Fruit fly (Drosophila melanogaster): ENCODE measurements around the gene dop.

Gene dop

dm6 chr3L:15580487-15580886 is 14.7 kb downstream of the dop start, which contains the start of the genes mrn and CG12301:
TSS of gene mrn (minus strand) at chr3L:15580537.
TSS of gene CG12301 (plus strand) at chr3L:15580800.
- TF ChIP-seq CG15710 (tag; optimal IDR thresholded peaks at IDR 0.05) (peak; percentile 70), gl (tag; optimal IDR thresholded peaks at IDR 0.05) (peak; percentile 2), D1 (tag; optimal IDR thresholded peaks at IDR 0.05) (no peak), Ets98B (GFP tag; IDR thresholded peaks at IDR 0.05) (peak; percentile 97), CG32121 (GFP tag; IDR thresholded peaks at IDR 0.05) (peak; percentile 79; the same call in 1 of the 2 replicates), CG8301 (tag; optimal IDR thresholded peaks at IDR 0.05) (no peak), CG17806 (tag; optimal IDR thresholded peaks at IDR 0.05) (peak; percentile 49), rn (GFP tag; IDR thresholded peaks at IDR 0.05) (peak; percentile 93), CG13204 (GFP tag; optimal IDR thresholded peaks at IDR 0.05) (no peak), Pif1B (GFP tag; optimal IDR thresholded peaks at IDR 0.05) (no peak), CG34367 (tag; optimal IDR thresholded peaks at IDR 0.05) (peak; percentile 45), CG9948 (tag; optimal IDR thresholded peaks at IDR 0.05) (peak; percentile 45), Snoo (tag; optimal IDR thresholded peaks at IDR 0.05) (peak; percentile 67), CG12605 (GFP tag; IDR thresholded peaks at IDR 0.05) (peak; percentile 91), CG8159 (tag; optimal IDR thresholded peaks at IDR 0.05) (no peak), fd96Ca (GFP tag; IDR thresholded peaks at IDR 0.05) (peak; percentile 89), Pif1A (GFP tag; optimal IDR thresholded peaks at IDR 0.05) (no peak), CG4496 (GFP tag; IDR thresholded peaks at IDR 0.05) (peak; percentile 98), CG14655 (GFP tag; optimal IDR thresholded peaks at IDR 0.05) (no peak), CG10348 (GFP tag; IDR thresholded peaks at IDR 0.05) (no peak), EcR (GFP tag; optimal IDR thresholded peaks at IDR 0.05) (no peak)

dm6 chr3L:15583504-15583903 is 17.7 kb downstream of the dop start, which contains the start of gene AIMP2:
TSS of gene AIMP2 (plus strand) at chr3L:15583638.
- no peak for TF ChIP-seq CG14655 (GFP tag; optimal IDR thresholded peaks at IDR 0.05)
- no peak for TF ChIP-seq CG8301 (tag; optimal IDR thresholded peaks at IDR 0.05)
- no peak for TF ChIP-seq CG15710 (tag; optimal IDR thresholded peaks at IDR 0.05)
- no peak for TF ChIP-seq rn (GFP tag; IDR thresholded peaks at IDR 0.05)
- TF ChIP-seq Pif1A (GFP tag; optimal IDR thresholded peaks at IDR 0.05), result no peak
- TF ChIP-seq Ets98B (GFP tag; IDR thresholded peaks at IDR 0.05), result no peak
- TF ChIP-seq EcR (GFP tag; optimal IDR thresholded peaks at IDR 0.05), result no peak
- no peak for TF ChIP-seq CG4496 (GFP tag; IDR thresholded peaks at IDR 0.05)
- TF ChIP-seq Pif1B (GFP tag; optimal IDR thresholded peaks at IDR 0.05), result no peak
- no peak for TF ChIP-seq CG9948 (tag; optimal IDR thresholded peaks at IDR 0.05)
- TF ChIP-seq CG34367 (tag; optimal IDR thresholded peaks at IDR 0.05), result no peak
- TF ChIP-seq fd96Ca (GFP tag; IDR thresholded peaks at IDR 0.05), result no peak
- TF ChIP-seq CG32121 (GFP tag; IDR thresholded peaks at IDR 0.05), result no peak
- no peak for TF ChIP-seq gl (tag; optimal IDR thresholded peaks at IDR 0.05)
- TF ChIP-seq Snoo (tag; optimal IDR thresholded peaks at IDR 0.05), result no peak
- TF ChIP-seq CG17806 (tag; optimal IDR thresholded peaks at IDR 0.05), result no peak
- no peak for TF ChIP-seq CG10348 (GFP tag; IDR thresholded peaks at IDR 0.05)
- TF ChIP-seq CG12605 (GFP tag; IDR thresholded peaks at IDR 0.05), result no peak
- no peak for TF ChIP-seq CG13204 (GFP tag; optimal IDR thresholded peaks at IDR 0.05)
- no peak for TF ChIP-seq D1 (tag; optimal IDR thresholded peaks at IDR 0.05)

dm6 chr3L:15587445-15588381 is 21.9 kb downstream of the dop start, which contains the start of gene CG7656:
TSS of gene CG7656 (minus strand) at chr3L:15588175.
- TF ChIP-seq CG4496 (GFP tag; IDR thresholded peaks at IDR 0.05) (peak; percentile 77), Ets98B (GFP tag; IDR thresholded peaks at IDR 0.05) (peak; percentile 74), CG13204 (GFP tag; optimal IDR thresholded peaks at IDR 0.05) (no peak), D1 (tag; optimal IDR thresholded peaks at IDR 0.05) (no peak), CG9948 (tag; optimal IDR thresholded peaks at IDR 0.05) (no peak), Pif1B (GFP tag; optimal IDR thresholded peaks at IDR 0.05) (no peak), gl (tag; optimal IDR thresholded peaks at IDR 0.05) (peak; percentile 10), CG8159 (tag; optimal IDR thresholded peaks at IDR 0.05) (peak; percentile 31), CG12605 (GFP tag; IDR thresholded peaks at IDR 0.05) (no peak; the same call in 1 of the 2 replicates), Pif1A (GFP tag; optimal IDR thresholded peaks at IDR 0.05) (peak; percentile 29), rn (GFP tag; IDR thresholded peaks at IDR 0.05) (0 out of 2 replicates have a peak, but pooled peaks have one; percentile 41), EcR (GFP tag; optimal IDR thresholded peaks at IDR 0.05) (peak; percentile 92), Snoo (tag; optimal IDR thresholded peaks at IDR 0.05) (peak; percentile 52), fd96Ca (GFP tag; IDR thresholded peaks at IDR 0.05) (peak; percentile 53; the same call in 2 of the 3 replicates), CG34367 (tag; optimal IDR thresholded peaks at IDR 0.05) (peak; percentile 15), CG15710 (tag; optimal IDR thresholded peaks at IDR 0.05) (peak; percentile 25), CG32121 (GFP tag; IDR thresholded peaks at IDR 0.05) (peak; percentile 46), CG14655 (GFP tag; optimal IDR thresholded peaks at IDR 0.05) (no peak), CG8301 (tag; optimal IDR thresholded peaks at IDR 0.05) (no peak), CG10348 (GFP tag; IDR thresholded peaks at IDR 0.05) (no peak), CG17806 (tag; optimal IDR thresholded peaks at IDR 0.05) (no peak)

dm6 chr3L:15588514-15589138 is 22.8 kb downstream of the dop start, which contains the start of gene RhoGAP71E:
TSS of gene RhoGAP71E (plus strand) at chr3L:15588860.
- TF ChIP-seq EcR (GFP tag; optimal IDR thresholded peaks at IDR 0.05) (peak; percentile 33), CG8159 (tag; optimal IDR thresholded peaks at IDR 0.05) (peak; percentile 36), gl (tag; optimal IDR thresholded peaks at IDR 0.05) (no peak), CG15710 (tag; optimal IDR thresholded peaks at IDR 0.05) (peak; percentile 2), CG32121 (GFP tag; IDR thresholded peaks at IDR 0.05) (peak; percentile 32), CG17806 (tag; optimal IDR thresholded peaks at IDR 0.05) (no peak), Pif1A (GFP tag; optimal IDR thresholded peaks at IDR 0.05) (no peak), Pif1B (GFP tag; optimal IDR thresholded peaks at IDR 0.05) (no peak), CG14655 (GFP tag; optimal IDR thresholded peaks at IDR 0.05) (no peak), CG13204 (GFP tag; optimal IDR thresholded peaks at IDR 0.05) (no peak), CG12605 (GFP tag; IDR thresholded peaks at IDR 0.05) (0 out of 2 replicates have a peak, but pooled peaks have one; percentile 36), rn (GFP tag; IDR thresholded peaks at IDR 0.05) (no peak), CG9948 (tag; optimal IDR thresholded peaks at IDR 0.05) (peak; percentile 2), CG10348 (GFP tag; IDR thresholded peaks at IDR 0.05) (no peak), CG8301 (tag; optimal IDR thresholded peaks at IDR 0.05) (peak; percentile 18), CG4496 (GFP tag; IDR thresholded peaks at IDR 0.05) (peak; percentile 73), Ets98B (GFP tag; IDR thresholded peaks at IDR 0.05) (peak; percentile 54), fd96Ca (GFP tag; IDR thresholded peaks at IDR 0.05) (peak; percentile 51; the same call in 1 of the 3 replicates), Snoo (tag; optimal IDR thresholded peaks at IDR 0.05) (peak; percentile 20), D1 (tag; optimal IDR thresholded peaks at IDR 0.05) (no peak), CG34367 (tag; optimal IDR thresholded peaks at IDR 0.05) (peak; percentile 12)

All from whole organism, pupa.